Fruit fly (Drosophila melanogaster): ENCODE data around the gene CG31373.

CG31373 gene

dm6 chr3R:10696371-10696777, 12.8 kb downstream of the CG31373 start, which contains the start of the genes pug, CG14683 and CG46459 (continued):
- TF ChIP-seq Dll (GFP tag; IDR thresholded peaks at IDR 0.05; ENCODE audit: partially characterized antibody) (peak; percentile 99), C15 (GFP tag; IDR thresholded peaks at IDR 0.05) (no peak), CG18476 (GFP tag; optimal IDR thresholded peaks at IDR 0.05) (peak; percentile 24), CG14441 (GFP tag; IDR thresholded peaks at IDR 0.05) (peak; percentile 39; the same call in 1 of the 2 replicates), gcm2 (GFP tag; optimal IDR thresholded peaks at IDR 0.05) (no peak), CG4360 (GFP tag; IDR thresholded peaks at IDR 0.05) (peak; percentile 8; the same call in 1 of the 2 replicates), nerfin-2 (GFP tag; IDR thresholded peaks at IDR 0.05; ENCODE audit: partially characterized antibody) (peak; percentile 94), gem (tag; optimal IDR thresholded peaks at IDR 0.05) (peak; percentile 49), chm (GFP tag; IDR thresholded peaks at IDR 0.05) (no peak), dm (GFP tag; optimal IDR thresholded peaks at IDR 0.05) (peak; percentile 73), CG17829 (tag; optimal IDR thresholded peaks at IDR 0.05) (peak; percentile 45), Ptx1 (GFP tag; IDR thresholded peaks at IDR 0.05) (0 out of 2 replicates have a peak, but pooled peaks have one; percentile 12), CG12391 (tag; optimal IDR thresholded peaks at IDR 0.05) (peak; percentile 46), Med (GFP tag) (peak; percentile 97), fu2 (GFP tag; optimal IDR thresholded peaks at IDR 0.05) (peak; percentile 11), CG1024 (GFP tag; IDR thresholded peaks at IDR 0.05) (no peak), CG12659 (GFP tag; optimal IDR thresholded peaks at IDR 0.05) (peak; percentile 23), z (GFP tag; IDR thresholded peaks at IDR 0.05) (no peak), gsb-n (tag; optimal IDR thresholded peaks at IDR 0.05) (no peak), maf-S (GFP tag; optimal IDR thresholded peaks at IDR 0.05) (peak; percentile 41), CG2120 (GFP tag; optimal IDR thresholded peaks at IDR 0.05) (peak; percentile 64), B-H2 (GFP tag; optimal IDR thresholded peaks at IDR 0.05) (peak; percentile 14), pzg (GFP tag; optimal IDR thresholded peaks at IDR 0.05) (peak; percentile 68), Fer3 (tag; optimal IDR thresholded peaks at IDR 0.05) (peak; percentile 6), wor (GFP tag; IDR thresholded peaks at IDR 0.05) (no peak), CG30431 (GFP tag; optimal IDR thresholded peaks at IDR 0.05) (no peak), CG33557 (GFP tag; optimal IDR thresholded peaks at IDR 0.05) (no peak), CG2199 (GFP tag; IDR thresholded peaks at IDR 0.05) (no peak), Dip3 (GFP tag; optimal IDR thresholded peaks at IDR 0.05) (peak; percentile 52), CG1792 (GFP tag; optimal IDR thresholded peaks at IDR 0.05) (no peak), CG9215 (GFP tag; IDR thresholded peaks at IDR 0.05) (0 out of 2 replicates have a peak, but pooled peaks have one; percentile 22), br (optimal IDR thresholded peaks at IDR 0.05) (no peak), CG4730 (GFP tag; IDR thresholded peaks at IDR 0.05) (no peak), zen2 (GFP tag; IDR thresholded peaks at IDR 0.05; ENCODE audit: partially characterized antibody) (peak; percentile 94), sd (tag; optimal IDR thresholded peaks at IDR 0.05) (peak; percentile 43), Pdp1 (GFP tag; optimal IDR thresholded peaks at IDR 0.05) (peak; percentile 61 to 75), CG11247 (GFP tag; IDR thresholded peaks at IDR 0.05) (no peak), GATAe (GFP tag; conservative IDR thresholded peaks at IDR 0.05) (no peak), CG17802 (tag; optimal IDR thresholded peaks at IDR 0.05) (no peak), CG16813 (GFP tag; IDR thresholded peaks at IDR 0.05; ENCODE audit: partially characterized antibody) (peak; percentile 98), Aef1 (GFP tag; IDR thresholded peaks at IDR 0.05) (no peak), ssp (GFP tag; IDR thresholded peaks at IDR 0.05) (no peak), CG6791 (GFP tag; IDR thresholded peaks at IDR 0.05; ENCODE audit: partially characterized antibody) (peak; percentile 92), dan (GFP tag; IDR thresholded peaks at IDR 0.05) (no peak), shn (GFP tag; optimal IDR thresholded peaks at IDR 0.05) (peak; percentile 5), TFAM (GFP tag; optimal IDR thresholded peaks at IDR 0.05) (no peak), CG7839 (tag; optimal IDR thresholded peaks at IDR 0.05) (no peak), CG2678 (tag; optimal IDR thresholded peaks at IDR 0.05) (peak; percentile 31), kay (GFP tag; optimal IDR thresholded peaks at IDR 0.05) (peak; percentile 2), Trl (optimal IDR thresholded peaks at IDR 0.05) (no peak), Trl (GFP tag; optimal IDR thresholded peaks at IDR 0.05) (peak; percentile 73), CG15514 (GFP tag; optimal IDR thresholded peaks at IDR 0.05) (peak; percentile 22)

Data from whole organism, embryonic.